Fruit fly (Drosophila melanogaster) S2 (cell line): Measurements from ENCODE around the gene Rcc1.

ENCODE experiments used
- CG8478 ChIP-seq: fragments of >200 bp; optimal IDR thresholded peaks from 2 replicates; lab custom pipeline; 2018
- CTCF ChIP-seq, 2 experiments: fragments of >200 bp; optimal IDR thresholded peaks; 2 replicates each; lab custom pipeline; 2018

DNA sequence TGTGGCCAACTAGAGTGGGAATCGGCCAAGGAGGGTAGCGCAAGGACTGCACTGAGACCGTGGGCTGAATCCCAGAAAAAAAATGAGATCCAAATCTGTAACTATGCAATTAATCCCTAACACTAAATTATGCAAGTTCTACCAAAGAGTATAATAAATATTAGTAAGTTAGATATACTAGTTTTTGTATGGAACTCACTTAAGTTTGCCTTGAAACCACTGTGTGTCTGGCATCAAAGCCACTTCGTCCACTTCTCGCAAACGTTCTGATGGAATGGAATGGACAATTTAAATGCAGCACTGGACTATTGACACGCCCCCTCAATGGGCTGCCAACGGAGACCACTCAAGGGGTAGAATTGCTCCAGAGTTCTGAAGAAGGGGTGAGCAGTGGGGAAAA is 25.5 kb upstream of the Rcc1 start:
- no peak for TF ChIP-seq CTCF (optimal IDR thresholded peaks at IDR 0.05; lab: Kevin White, UChicago)
- no peak for TF ChIP-seq CG8478 (lab: Kevin White, UChicago)
